Worm (Caenorhabditis elegans) whole organism, L4/young adult: Measurements from ENCODE around the gene cpl-1.

Source experiments
- W03F9.2 ChIP-seq: fragments of 150-350 bp; optimal IDR thresholded peaks from 2 replicates; lab custom pipeline; 2014; ENCODE audit warnings: missing biosample characterization, missing genetic modification characterization
- him-1 ChIP-seq: sonication (generic microtip); optimal IDR thresholded peaks from 2 replicates; lab custom pipeline; 2016; ENCODE audit warnings: missing genotype, missing genetic modification reagents, missing genetic modification characterization, missing compliant biosample characterization

DNA sequence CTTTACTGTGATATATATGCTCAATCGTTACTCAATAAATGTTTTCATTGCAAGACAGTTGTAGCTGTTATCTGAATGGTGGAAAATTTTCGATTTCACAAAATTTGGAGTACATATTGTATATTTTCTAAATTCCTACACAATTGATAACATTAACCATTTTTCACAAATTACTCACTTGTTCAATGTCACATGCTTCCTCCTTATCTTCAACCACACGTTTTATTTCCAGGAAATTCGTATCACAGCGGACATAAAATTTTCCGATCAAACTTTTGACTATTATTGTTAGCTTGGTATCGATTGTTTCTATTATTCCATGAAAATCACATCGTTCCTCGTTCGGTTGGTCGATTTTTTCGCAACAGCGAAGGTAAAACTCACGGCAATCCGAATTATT is 13.3 kb upstream of the cpl-1 start:
- TF ChIP-seq W03F9.2 (tag; lab: Kevin White, UChicago) (no peak), him-1 (no peak)
